Fruit fly (Drosophila melanogaster): ENCODE results near the gene CG7488.

The CG7488 gene

dm6 chr3R:13032975-13033445, 37.6 kb downstream of the CG7488 start (continued):
- peak; percentile 46 for TF ChIP-seq Jarid2 (GFP tag; optimal IDR thresholded peaks at IDR 0.05)
- peak; percentile 96 for TF ChIP-seq sug (tag; optimal IDR thresholded peaks at IDR 0.05)
- TF ChIP-seq CG7928 (GFP tag; optimal IDR thresholded peaks at IDR 0.05) = peak; percentile 79
- TF ChIP-seq CG11093 (GFP tag; IDR thresholded peaks at IDR 0.05) = no peak
- TF ChIP-seq CG10321 (GFP tag; IDR thresholded peaks at IDR 0.05) = 0 out of 2 replicates have a peak, but pooled peaks have one; percentile 29
- TF ChIP-seq sob (GFP tag; IDR thresholded peaks at IDR 0.05) = peak; percentile 51; the same call in 1 of the 2 replicates
- no peak for TF ChIP-seq CG30020 (tag; optimal IDR thresholded peaks at IDR 0.05)
- TF ChIP-seq ewg (GFP tag; optimal IDR thresholded peaks at IDR 0.05) = peak; percentile 13
- TF ChIP-seq salm (tag; optimal IDR thresholded peaks at IDR 0.05) = peak; percentile 26
- TF ChIP-seq Camta (GFP tag; optimal IDR thresholded peaks at IDR 0.05) = peak; percentile 9
- no peak for TF ChIP-seq CG11560 (tag; IDR thresholded peaks at IDR 0.05)
- TF ChIP-seq CG1024 (GFP tag; IDR thresholded peaks at IDR 0.05) = no peak
- TF ChIP-seq Hr51 (GFP tag; optimal IDR thresholded peaks at IDR 0.05) = no peak
- TF ChIP-seq CG33213 (GFP tag; optimal IDR thresholded peaks at IDR 0.05) = peak; percentile 23
- no peak for TF ChIP-seq D (optimal IDR thresholded peaks at IDR 0.05)
- TF ChIP-seq D (GFP tag; optimal IDR thresholded peaks at IDR 0.05) = peak; percentile 44
- TF ChIP-seq CG14710 (tag; optimal IDR thresholded peaks at IDR 0.05) = peak; percentile 27
- TF ChIP-seq nerfin-2 (GFP tag; IDR thresholded peaks at IDR 0.05; ENCODE audit: partially characterized antibody) = no peak
- no peak for TF ChIP-seq stwl (tag; optimal IDR thresholded peaks at IDR 0.05)
- no peak for TF ChIP-seq CG4424 (GFP tag; optimal IDR thresholded peaks at IDR 0.05)
- TF ChIP-seq E2f1 (GFP tag; IDR thresholded peaks at IDR 0.05) = no peak
- no peak for TF ChIP-seq CG8089 (GFP tag; optimal IDR thresholded peaks at IDR 0.05)
- TF ChIP-seq stc (GFP tag; IDR thresholded peaks at IDR 0.05) = 0 out of 2 replicates have a peak, but pooled peaks have one; percentile 13
- peak; percentile 1 for TF ChIP-seq Spps (tag; optimal IDR thresholded peaks at IDR 0.05)
- TF ChIP-seq ken (GFP tag; IDR thresholded peaks at IDR 0.05) = 0 out of 3 replicates have a peak, but pooled peaks have one; percentile 39
- TF ChIP-seq CG8388 (GFP tag; optimal IDR thresholded peaks at IDR 0.05) = peak; percentile 3
- TF ChIP-seq CG4328 (GFP tag; optimal IDR thresholded peaks at IDR 0.05) = peak; percentile 55
- TF ChIP-seq Sry-β (GFP tag; optimal IDR thresholded peaks at IDR 0.05) = peak; percentile 26
- TF ChIP-seq MTF-1 (GFP tag; optimal IDR thresholded peaks at IDR 0.05; ENCODE audit: borderline replicate concordance) = peak; percentile 71
- peak; percentile 12; the same call in 1 of the 2 replicates for TF ChIP-seq HLH3B (GFP tag; IDR thresholded peaks at IDR 0.05)
- peak; percentile 16 for TF ChIP-seq YL-1 (GFP tag; optimal IDR thresholded peaks at IDR 0.05)
- no peak for TF ChIP-seq CG12236 (GFP tag; optimal IDR thresholded peaks at IDR 0.05)
- peak; percentile 69 for TF ChIP-seq CG17359 (tag; optimal IDR thresholded peaks at IDR 0.05)
- no peak for TF ChIP-seq rib (GFP tag; IDR thresholded peaks at IDR 0.05)
- peak; percentile 20 for TF ChIP-seq dmrt11E (tag; optimal IDR thresholded peaks at IDR 0.05)
- TF ChIP-seq Dek (tag; optimal IDR thresholded peaks at IDR 0.05) = peak; percentile 19
- peak; percentile 5 for TF ChIP-seq CG1647 (GFP tag; optimal IDR thresholded peaks at IDR 0.05)
- TF ChIP-seq CG12104 (GFP tag; optimal IDR thresholded peaks at IDR 0.05) = peak; percentile 45
- TF ChIP-seq org-1 (GFP tag; optimal IDR thresholded peaks at IDR 0.05) = peak; percentile 39
- TF ChIP-seq CG2199 (GFP tag; IDR thresholded peaks at IDR 0.05) = no peak
- no peak for TF ChIP-seq CkIIα-i1 (GFP tag; IDR thresholded peaks at IDR 0.05)
- TF ChIP-seq Adf1 (GFP tag; IDR thresholded peaks at IDR 0.05) = no peak
- TF ChIP-seq tio (GFP tag; optimal IDR thresholded peaks at IDR 0.05) = no peak
- TF ChIP-seq CG15479 (GFP tag; optimal IDR thresholded peaks at IDR 0.05) = peak; percentile 86
- peak; percentile 57; the same call in 1 of the 2 replicates for TF ChIP-seq ara (GFP tag; IDR thresholded peaks at IDR 0.05)
- TF ChIP-seq fd96Cb (tag; optimal IDR thresholded peaks at IDR 0.05) = no peak
- TF ChIP-seq schlank (tag; optimal IDR thresholded peaks at IDR 0.05) = peak; percentile 29
- TF ChIP-seq odd (GFP tag; optimal IDR thresholded peaks at IDR 0.05) = peak; percentile 51
- peak; percentile 12 for TF ChIP-seq Fer2 (tag; optimal IDR thresholded peaks at IDR 0.05)
- no peak for TF ChIP-seq CG5245 (GFP tag; optimal IDR thresholded peaks at IDR 0.05)

Measured in whole organism, embryonic.